Fruit fly (Drosophila melanogaster) whole organism, embryonic: ENCODE measurements around the gene CG14105.

ENCODE experiments used
- Abd-B ChIP-seq: fragments of 200-800 bp; sonication (Bioruptor generic); optimal IDR thresholded peaks from 2 replicates; lab custom pipeline; 2018; ENCODE audit warnings: missing biosample characterization, mild to moderate bottlenecking, missing genetic modification characterization, moderate library complexity
- C15 ChIP-seq: fragments of 200-800 bp; sonication (Bioruptor generic); IDR thresholded peaks from 3 replicates; pipeline ENCODE4 v1.3.6; 2022; ENCODE audit warnings: missing biosample characterization, missing genetic modification characterization
- CG10654 ChIP-seq: fragments of 200-800 bp; sonication (Bioruptor generic); optimal IDR thresholded peaks from 2 replicates; lab custom pipeline; 2016; ENCODE audit warnings: missing biosample characterization, missing genetic modification characterization
- CG10959 ChIP-seq: fragments of 200-800 bp; sonication (Bioruptor generic); IDR thresholded peaks from 2 replicates; pipeline ENCODE4 v1.3.6; 2022; ENCODE audit warnings: missing biosample characterization, missing genetic modification characterization
- CG11093 ChIP-seq: fragments of 200-800 bp; sonication (Bioruptor generic); IDR thresholded peaks from 3 replicates; pipeline ENCODE4 v1.3.6; 2022; ENCODE audit warnings: missing biosample characterization, missing genetic modification characterization
- CG12071 ChIP-seq: fragments of 200-800 bp; sonication (Bioruptor generic); optimal IDR thresholded peaks from 3 replicates; lab custom pipeline; 2018; ENCODE audit warnings: missing biosample characterization, mild to moderate bottlenecking, missing genetic modification characterization
- CG12942 ChIP-seq: fragments of 200-800 bp; sonication (Bioruptor generic); optimal IDR thresholded peaks from 3 replicates; lab custom pipeline; 2016; ENCODE audit warnings: missing biosample characterization, missing genetic modification characterization
- CG13287 ChIP-seq: fragments of 200-800 bp; sonication (Bioruptor generic); IDR thresholded peaks from 2 replicates; pipeline ENCODE4 v1.3.6; 2022; ENCODE audit warnings: missing biosample characterization, missing genetic modification characterization; ENCODE audit not compliant: partially characterized antibody
- CG17328 ChIP-seq: fragments of 200-800 bp; sonication (Bioruptor generic); IDR thresholded peaks from 2 replicates; pipeline ENCODE4 v1.3.6; 2022; ENCODE audit warnings: missing biosample characterization, missing genetic modification characterization
- CG17829 ChIP-seq: fragments of 200-800 bp; optimal IDR thresholded peaks from 2 replicates; lab custom pipeline; 2019; ENCODE audit warnings: missing biosample characterization, mild to moderate bottlenecking, missing genetic modification characterization, moderate library complexity
- CG32767 ChIP-seq: fragments of 200-800 bp; sonication (Bioruptor generic); IDR thresholded peaks from 2 replicates; pipeline ENCODE4 v1.3.6; 2022; ENCODE audit warnings: missing biosample characterization, missing genetic modification characterization
- CG33213 ChIP-seq: fragments of 200-800 bp; sonication (Bioruptor generic); optimal IDR thresholded peaks from 3 replicates; lab custom pipeline; 2016; ENCODE audit warnings: missing biosample characterization, missing genetic modification characterization
- CG4360 ChIP-seq: fragments of 200-800 bp; sonication (Bioruptor generic); IDR thresholded peaks from 2 replicates; pipeline ENCODE4 v1.3.6; 2022; ENCODE audit warnings: missing biosample characterization, missing genetic modification characterization
- CG4707 ChIP-seq: fragments of 200-800 bp; sonication (Bioruptor generic); optimal IDR thresholded peaks from 2 replicates; lab custom pipeline; 2018; ENCODE audit warnings: missing biosample characterization, mild to moderate bottlenecking, missing genetic modification characterization, moderate library complexity
- CG4854 ChIP-seq: fragments of 200-800 bp; sonication (Bioruptor generic); optimal IDR thresholded peaks from 2 replicates; lab custom pipeline; 2016; ENCODE audit warnings: missing biosample characterization, missing genetic modification characterization, inconsistent platforms
- CG6689 ChIP-seq: fragments of 200-800 bp; sonication (Bioruptor generic); IDR thresholded peaks from 2 replicates; pipeline ENCODE4 v1.3.6; 2022; ENCODE audit warnings: missing biosample characterization, missing genetic modification characterization
- CG7372 ChIP-seq: fragments of 200-800 bp; sonication (Bioruptor generic); IDR thresholded peaks from 2 replicates; pipeline ENCODE4 v1.3.6; 2022; ENCODE audit warnings: missing biosample characterization, missing genetic modification characterization
- CG7928 ChIP-seq: fragments of 200-800 bp; sonication (Bioruptor generic); optimal IDR thresholded peaks from 2 replicates; lab custom pipeline; 2017; ENCODE audit warnings: missing biosample characterization, mild to moderate bottlenecking, missing genetic modification characterization
- CG8281 ChIP-seq: fragments of 200-800 bp; sonication (Bioruptor generic); optimal IDR thresholded peaks from 2 replicates; lab custom pipeline; 2018; ENCODE audit warnings: missing biosample characterization, mild to moderate bottlenecking, missing genetic modification characterization, moderate library complexity
- CG8359 ChIP-seq: fragments of 200-800 bp; sonication (Bioruptor generic); optimal IDR thresholded peaks from 2 replicates; lab custom pipeline; 2017; ENCODE audit warnings: missing biosample characterization, mild to moderate bottlenecking, missing genetic modification characterization, borderline replicate concordance
- CG8924 ChIP-seq: fragments of 200-800 bp; optimal IDR thresholded peaks from 3 replicates; lab custom pipeline; 2019; ENCODE audit warnings: missing biosample characterization, mild to moderate bottlenecking, missing genetic modification characterization, moderate library complexity
- CG8944 ChIP-seq: fragments of 200-800 bp; sonication (Bioruptor generic); optimal IDR thresholded peaks from 3 replicates; lab custom pipeline; 2016; ENCODE audit warnings: missing biosample characterization, missing genetic modification characterization
- Dp ChIP-seq: fragments of 200-800 bp; sonication (Bioruptor generic); optimal IDR thresholded peaks from 2 replicates; lab custom pipeline; 2018; ENCODE audit warnings: missing biosample characterization, mild to moderate bottlenecking, missing genetic modification characterization, moderate library complexity
- Fer2 ChIP-seq: fragments of 200-800 bp; sonication (Bioruptor generic); optimal IDR thresholded peaks from 2 replicates; lab custom pipeline; 2018; ENCODE audit warnings: missing biosample characterization, mild to moderate bottlenecking, missing genetic modification characterization, moderate library complexity
- HLH3B ChIP-seq: fragments of 200-800 bp; sonication (Bioruptor generic); IDR thresholded peaks from 2 replicates; pipeline ENCODE4 v1.3.6; 2022; ENCODE audit warnings: missing biosample characterization, missing genetic modification characterization
- Hand ChIP-seq: fragments of 200-800 bp; sonication (Bioruptor generic); optimal IDR thresholded peaks from 2 replicates; lab custom pipeline; 2017; ENCODE audit warnings: mild to moderate bottlenecking, missing biosample characterization, missing genetic modification reagents, missing genetic modification characterization
- Hmx ChIP-seq: fragments of 200-800 bp; sonication (Bioruptor generic); optimal IDR thresholded peaks from 2 replicates; lab custom pipeline; 2016; ENCODE audit warnings: missing biosample characterization, missing genetic modification characterization
- Hr51 ChIP-seq, 2 experiments: fragments of 200-800 bp; sonication (Bioruptor generic); optimal IDR thresholded peaks; 2 replicates in 1 of 2; 3 replicates in 1 of 2; lab custom pipeline; 2016 to 2018; ENCODE audit warnings: missing biosample characterization in 2 of 2, missing genetic modification characterization in 2 of 2, mild to moderate bottlenecking in 1 of 2, moderate library complexity in 1 of 2
- Neu2 ChIP-seq: fragments of 200-800 bp; sonication (Bioruptor generic); optimal IDR thresholded peaks from 3 replicates; lab custom pipeline; 2016; ENCODE audit warnings: missing biosample characterization, missing genetic modification characterization, borderline replicate concordance
- Rfx ChIP-seq: fragments of 200-800 bp; sonication (Bioruptor generic); IDR thresholded peaks from 2 replicates; pipeline ENCODE4 v1.3.6; 2022; ENCODE audit warnings: missing biosample characterization, missing genetic modification characterization
- Sry-δ ChIP-seq: fragments of 200-800 bp; sonication (Bioruptor generic); optimal IDR thresholded peaks from 2 replicates; lab custom pipeline; 2016; ENCODE audit warnings: missing biosample characterization, missing genetic modification characterization
- amos ChIP-seq: fragments of 200-800 bp; sonication (Bioruptor generic); IDR thresholded peaks from 2 replicates; pipeline ENCODE4 v1.3.6; 2022; ENCODE audit warnings: missing biosample characterization, missing genetic modification characterization; ENCODE audit not compliant: partially characterized antibody
- ato ChIP-seq: fragments of 200-800 bp; sonication (Bioruptor generic); IDR thresholded peaks from 2 replicates; pipeline ENCODE4 v1.3.6; 2022; ENCODE audit warnings: missing biosample characterization, missing genetic modification characterization; ENCODE audit not compliant: partially characterized antibody
- bab2 ChIP-seq: fragments of 200-800 bp; sonication (Bioruptor generic); optimal IDR thresholded peaks from 2 replicates; lab custom pipeline; 2016; ENCODE audit warnings: missing biosample characterization, missing genetic modification characterization
- cas ChIP-seq: fragments of 200-800 bp; sonication (Bioruptor generic); IDR thresholded peaks from 2 replicates; pipeline ENCODE4 v1.3.6; 2022; ENCODE audit warnings: missing biosample characterization, missing genetic modification characterization
- chinmo ChIP-seq: fragments of 200-800 bp; sonication (Bioruptor generic); IDR thresholded peaks from 4 replicates; pipeline ENCODE4 v1.3.6; 2022; ENCODE audit warnings: missing biosample characterization, missing genetic modification characterization; ENCODE audit not compliant: partially characterized antibody
- crp ChIP-seq, 2 experiments: fragments of 200-800 bp; sonication (Bioruptor generic); optimal IDR thresholded peaks; 2 replicates in 1 of 2; 3 replicates in 1 of 2; lab custom pipeline; 2017; ENCODE audit warnings: missing biosample characterization in 2 of 2, missing genetic modification characterization in 2 of 2, mild to moderate bottlenecking in 1 of 2, moderate library complexity in 1 of 2
- dmrt99B ChIP-seq: fragments of 200-800 bp; sonication (Bioruptor generic); optimal IDR thresholded peaks from 2 replicates; lab custom pipeline; 2018; ENCODE audit warnings: missing biosample characterization, mild to moderate bottlenecking, missing genetic modification characterization, moderate library complexity
- fd3F ChIP-seq: fragments of 200-800 bp; sonication (Bioruptor generic); optimal IDR thresholded peaks from 2 replicates; lab custom pipeline; 2018; ENCODE audit warnings: missing biosample characterization, mild to moderate bottlenecking, missing genetic modification characterization, moderate library complexity
- fu2 ChIP-seq: fragments of 200-800 bp; sonication (Bioruptor generic); optimal IDR thresholded peaks from 2 replicates; lab custom pipeline; 2016; ENCODE audit warnings: missing biosample characterization, missing genetic modification characterization
- gsb ChIP-seq: fragments of 200-800 bp; sonication (Bioruptor generic); IDR thresholded peaks from 2 replicates; pipeline ENCODE4 v1.3.6; 2022; ENCODE audit warnings: missing biosample characterization, missing genetic modification characterization
- hth ChIP-seq: fragments of >200 bp; optimal IDR thresholded peaks from 2 replicates; lab custom pipeline; 2017; ENCODE audit warnings: inconsistent platforms
- jumu ChIP-seq: fragments of 200-800 bp; sonication (Bioruptor generic); optimal IDR thresholded peaks from 3 replicates; lab custom pipeline; 2016; ENCODE audit warnings: missing biosample characterization, missing genetic modification characterization
- knrl ChIP-seq: fragments of 200-800 bp; sonication (Bioruptor generic); IDR thresholded peaks from 3 replicates; pipeline ENCODE4 v1.3.6; 2022; ENCODE audit warnings: missing biosample characterization, missing genetic modification characterization; ENCODE audit not compliant: partially characterized antibody
- lilli ChIP-seq: fragments of 200-800 bp; sonication (Bioruptor generic); optimal IDR thresholded peaks from 3 replicates; lab custom pipeline; 2016; ENCODE audit warnings: missing biosample characterization, missing genetic modification characterization
- slbo ChIP-seq: fragments of 200-800 bp; sonication (Bioruptor generic); IDR thresholded peaks from 2 replicates; pipeline ENCODE4 v1.3.6; 2022; ENCODE audit warnings: missing biosample characterization, missing genetic modification characterization
- tio ChIP-seq: fragments of 200-800 bp; sonication (Bioruptor generic); optimal IDR thresholded peaks from 2 replicates; lab custom pipeline; 2017; ENCODE audit warnings: missing biosample characterization, missing genetic modification characterization, inconsistent platforms
- trem ChIP-seq: fragments of 200-800 bp; optimal IDR thresholded peaks from 3 replicates; lab custom pipeline; 2019; ENCODE audit warnings: missing biosample characterization, mild to moderate bottlenecking, missing genetic modification characterization, moderate library complexity
- tup ChIP-seq: fragments of 200-800 bp; sonication (Bioruptor generic); optimal IDR thresholded peaks from 2 replicates; lab custom pipeline; 2016; ENCODE audit warnings: missing biosample characterization, mild to moderate bottlenecking, missing genetic modification characterization, moderate library complexity
- vvl ChIP-seq: fragments of 200-800 bp; sonication (Bioruptor generic); IDR thresholded peaks from 2 replicates; pipeline ENCODE4 v1.3.6; 2022; ENCODE audit warnings: missing biosample characterization, missing genetic modification characterization

CG14105 gene

dm6 chr3L:13450177-13450793 is 23.8 kb upstream of the CG14105 start, which contains the start of the genes JMJD7 and CG10738 (continued):
- TF ChIP-seq CG8924 (tag; lab: Kevin White, UChicago) (peak; percentile 54), amos (no peak), CG12942 (no peak), Rfx (GFP tag; lab: Robert Waterston, UW) (peak; percentile 88), Fer2 (tag; lab: Kevin White, UChicago) (peak; percentile 16), jumu (GFP tag; lab: Kevin White, UChicago) (peak; percentile 12), CG4854 (GFP tag; lab: Kevin White, UChicago) (peak; percentile 29), chinmo (no peak), dmrt99B (tag; lab: Kevin White, UChicago) (peak; percentile 18), ato (GFP tag; lab: Robert Waterston, UW) (no peak), Abd-B (GFP tag; lab: Kevin White, UChicago) (no peak), CG13287 (GFP tag; lab: Robert Waterston, UW) (no peak), cas (peak; percentile 53; the same call in 1 of the 2 replicates), CG6689 (GFP tag; lab: Robert Waterston, UW) (peak; percentile 65), CG4360 (GFP tag; lab: Robert Waterston, UW) (no peak), CG17328 (GFP tag; lab: Robert Waterston, UW) (peak; percentile 62), CG10959 (no peak; the same call in 1 of the 2 replicates), lilli (peak; percentile 37), CG4707 (GFP tag; lab: Kevin White, UChicago) (no peak), trem (tag; lab: Kevin White, UChicago) (no peak), vvl (GFP tag; lab: Robert Waterston, UW) (peak; percentile 88), hth (lab: Kevin White, UChicago) (no peak), bab2 (GFP tag; lab: Kevin White, UChicago) (no peak), CG10654 (peak; percentile 60), CG7928 (peak; percentile 43), fu2 (no peak), fd3F (GFP tag; lab: Kevin White, UChicago) (no peak), Neu2 (GFP tag; lab: Kevin White, UChicago) (no peak), HLH3B (GFP tag; lab: Robert Waterston, UW) (peak; percentile 68), CG8944 (GFP tag; lab: Kevin White, UChicago) (no peak), CG11093 (GFP tag; lab: Robert Waterston, UW) (peak; percentile 42; the same call in 2 of the 3 replicates), gsb (peak; percentile 23; the same call in 1 of the 2 replicates), C15 (GFP tag; lab: Robert Waterston, UW) (no peak), CG8359 (GFP tag; lab: Kevin White, UChicago) (no peak), tio (GFP tag; lab: Kevin White, UChicago) (no peak), slbo (GFP tag; lab: Robert Waterston, UW) (peak; percentile 80), CG17829 (tag; lab: Kevin White, UChicago) (peak; percentile 40), Sry-δ (GFP tag; lab: Kevin White, UChicago) (peak; percentile 2), knrl (GFP tag; lab: Robert Waterston, UW) (no peak), Hr51 (GFP tag; optimal IDR thresholded peaks at IDR 0.05; lab: Kevin White, UChicago) (peak in 1 of 2 experiments; percentile 19), Hmx (no peak), CG33213 (GFP tag; lab: Kevin White, UChicago) (no peak), tup (GFP tag; lab: Kevin White, UChicago) (peak; percentile 74), CG12071 (peak; percentile 63), Hand (GFP tag; lab: Kevin White, UChicago) (no peak), Dp (GFP tag; lab: Kevin White, UChicago) (peak; percentile 81), CG8281 (tag; lab: Kevin White, UChicago) (no peak), CG7372 (GFP tag; lab: Robert Waterston, UW) (peak; percentile 62), CG32767 (no peak), crp (GFP tag; optimal IDR thresholded peaks at IDR 0.05; lab: Kevin White, UChicago) (no peak)
